Fruit fly (Drosophila melanogaster) whole organism, embryonic: ENCODE results near the gene Sec13.

Experiments used
- ATbp ChIP-seq: fragments of 200-800 bp; sonication (Bioruptor generic); optimal IDR thresholded peaks from 2 replicates; lab custom pipeline; 2017; ENCODE audit warnings: missing biosample characterization, mild to moderate bottlenecking, missing genetic modification characterization, missing genetic modification reagents
- Atf-2 ChIP-seq: fragments of 200-800 bp; sonication (Bioruptor generic); optimal IDR thresholded peaks from 2 replicates; lab custom pipeline; 2016; ENCODE audit warnings: missing biosample characterization, missing genetic modification characterization
- BtbVII ChIP-seq: fragments of 200-800 bp; sonication (Bioruptor generic); optimal IDR thresholded peaks from 3 replicates; lab custom pipeline; 2017; ENCODE audit warnings: missing biosample characterization, mild to moderate bottlenecking, missing genetic modification characterization
- Bteb2 ChIP-seq: fragments of 200-800 bp; sonication (Bioruptor generic); optimal IDR thresholded peaks from 2 replicates; lab custom pipeline; 2016; ENCODE audit warnings: missing biosample characterization, missing genetic modification characterization
- CG12391 ChIP-seq: fragments of 200-800 bp; sonication (Bioruptor generic); optimal IDR thresholded peaks from 3 replicates; lab custom pipeline; 2018; ENCODE audit warnings: missing biosample characterization, mild to moderate bottlenecking, missing genetic modification characterization, moderate library complexity
- CG14860 ChIP-seq: fragments of 200-800 bp; sonication (Bioruptor generic); IDR thresholded peaks from 3 replicates; pipeline ENCODE4 v1.3.6; 2022; ENCODE audit warnings: missing biosample characterization, missing genetic modification characterization; ENCODE audit not compliant: partially characterized antibody
- CG15479 ChIP-seq: fragments of 200-800 bp; sonication (Bioruptor generic); optimal IDR thresholded peaks from 3 replicates; lab custom pipeline; 2019; ENCODE audit warnings: missing biosample characterization, mild to moderate bottlenecking, missing genetic modification characterization, moderate library complexity
- CG17186 ChIP-seq: fragments of 200-800 bp; sonication (Bioruptor generic); optimal IDR thresholded peaks from 3 replicates; lab custom pipeline; 2017; ENCODE audit warnings: missing biosample characterization, missing genetic modification reagents, missing genetic modification characterization
- CG17385 ChIP-seq: fragments of 200-800 bp; sonication (Bioruptor generic); optimal IDR thresholded peaks from 3 replicates; lab custom pipeline; 2018; ENCODE audit warnings: missing biosample characterization, mild to moderate bottlenecking, missing genetic modification characterization
- CG2116 ChIP-seq: fragments of 200-800 bp; sonication (Bioruptor generic); optimal IDR thresholded peaks from 3 replicates; lab custom pipeline; 2018; ENCODE audit warnings: missing biosample characterization, mild to moderate bottlenecking, missing genetic modification characterization
- CG2889 ChIP-seq: fragments of 200-800 bp; sonication (Bioruptor generic); IDR thresholded peaks from 3 replicates; pipeline ENCODE4 v1.3.6; 2022; ENCODE audit warnings: missing biosample characterization, missing genetic modification characterization
- CG34224 ChIP-seq: fragments of 200-800 bp; sonication (Bioruptor generic); IDR thresholded peaks from 3 replicates; pipeline ENCODE4 v1.3.6; 2022; ENCODE audit warnings: missing biosample characterization, missing genetic modification characterization; ENCODE audit not compliant: partially characterized antibody
- CG3847 ChIP-seq: fragments of 200-800 bp; sonication (Bioruptor generic); IDR thresholded peaks from 2 replicates; pipeline ENCODE4 v1.3.6; 2022; ENCODE audit warnings: missing biosample characterization, missing genetic modification characterization
- CG4328 ChIP-seq: fragments of 200-800 bp; sonication (Bioruptor generic); optimal IDR thresholded peaks from 3 replicates; lab custom pipeline; 2017; ENCODE audit warnings: missing biosample characterization, missing genetic modification reagents, missing genetic modification characterization
- CG4360 ChIP-seq: fragments of 200-800 bp; sonication (Bioruptor generic); IDR thresholded peaks from 2 replicates; pipeline ENCODE4 v1.3.6; 2022; ENCODE audit warnings: missing biosample characterization, missing genetic modification characterization
- CG4404 ChIP-seq: fragments of 200-800 bp; sonication (Bioruptor generic); IDR thresholded peaks from 2 replicates; pipeline ENCODE4 v1.3.6; 2022; ENCODE audit warnings: missing biosample characterization, missing genetic modification characterization
- CG4820 ChIP-seq: fragments of 200-800 bp; sonication (Bioruptor generic); optimal IDR thresholded peaks from 3 replicates; lab custom pipeline; 2016; ENCODE audit warnings: missing biosample characterization, missing genetic modification characterization
- CG4854 ChIP-seq: fragments of 200-800 bp; sonication (Bioruptor generic); optimal IDR thresholded peaks from 2 replicates; lab custom pipeline; 2016; ENCODE audit warnings: missing biosample characterization, missing genetic modification characterization, inconsistent platforms
- CG5245 ChIP-seq: fragments of 200-800 bp; sonication (Bioruptor generic); optimal IDR thresholded peaks from 3 replicates; lab custom pipeline; 2016; ENCODE audit warnings: missing biosample characterization, missing genetic modification characterization
- CG7928 ChIP-seq: fragments of 200-800 bp; sonication (Bioruptor generic); optimal IDR thresholded peaks from 2 replicates; lab custom pipeline; 2017; ENCODE audit warnings: missing biosample characterization, mild to moderate bottlenecking, missing genetic modification characterization
- CG8359 ChIP-seq: fragments of 200-800 bp; sonication (Bioruptor generic); optimal IDR thresholded peaks from 2 replicates; lab custom pipeline; 2017; ENCODE audit warnings: missing biosample characterization, mild to moderate bottlenecking, missing genetic modification characterization, borderline replicate concordance
- CG8388 ChIP-seq: fragments of 200-800 bp; sonication (Bioruptor generic); optimal IDR thresholded peaks from 2 replicates; lab custom pipeline; 2019; ENCODE audit warnings: missing biosample characterization, mild to moderate bottlenecking, missing genetic modification characterization, moderate library complexity
- CG8478 ChIP-seq: fragments of >200 bp; optimal IDR thresholded peaks from 2 replicates; lab custom pipeline; 2018
- CG8924 ChIP-seq: fragments of 200-800 bp; optimal IDR thresholded peaks from 3 replicates; lab custom pipeline; 2019; ENCODE audit warnings: missing biosample characterization, mild to moderate bottlenecking, missing genetic modification characterization, moderate library complexity
- CG9817 ChIP-seq: fragments of 200-800 bp; sonication (Bioruptor generic); optimal IDR thresholded peaks from 2 replicates; lab custom pipeline; 2018; ENCODE audit warnings: missing biosample characterization, mild to moderate bottlenecking, missing genetic modification characterization, moderate library complexity
- Dll ChIP-seq: fragments of 200-800 bp; sonication (Bioruptor generic); IDR thresholded peaks from 4 replicates; pipeline ENCODE4 v1.3.6; 2022; ENCODE audit warnings: missing biosample characterization, missing genetic modification characterization; ENCODE audit not compliant: partially characterized antibody
- Doc3 ChIP-seq: fragments of 200-800 bp; sonication (Bioruptor generic); IDR thresholded peaks from 3 replicates; pipeline ENCODE4 v1.3.6; 2022; ENCODE audit warnings: missing biosample characterization, missing genetic modification characterization; ENCODE audit not compliant: partially characterized antibody
- Med ChIP-seq: fragments of 200-800 bp; sonication (Bioruptor generic); peaks from one replicate; lab custom pipeline; 2016; ENCODE audit warnings: missing biosample characterization, missing genetic modification characterization, mild to moderate bottlenecking, inconsistent platforms, moderate library complexity
- al ChIP-seq: fragments of 200-800 bp; sonication (Bioruptor generic); IDR thresholded peaks from 2 replicates; pipeline ENCODE4 v1.3.6; 2022; ENCODE audit warnings: missing biosample characterization, missing genetic modification characterization
- cato ChIP-seq: fragments of 200-800 bp; sonication (Bioruptor generic); optimal IDR thresholded peaks from 2 replicates; lab custom pipeline; 2016; ENCODE audit warnings: missing biosample characterization, missing genetic modification characterization, borderline replicate concordance
- cg ChIP-seq: fragments of 200-800 bp; sonication (Bioruptor generic); optimal IDR thresholded peaks from 3 replicates; lab custom pipeline; 2019; ENCODE audit warnings: missing biosample characterization, mild to moderate bottlenecking, missing genetic modification characterization, moderate library complexity
- chm ChIP-seq: fragments of 200-800 bp; sonication (Bioruptor generic); IDR thresholded peaks from 2 replicates; pipeline ENCODE4 v1.3.6; 2022; ENCODE audit warnings: missing biosample characterization, missing genetic modification characterization
- gcm ChIP-seq: fragments of 200-800 bp; sonication (Bioruptor generic); optimal IDR thresholded peaks from 2 replicates; lab custom pipeline; 2019; ENCODE audit warnings: missing biosample characterization, mild to moderate bottlenecking, missing genetic modification characterization, moderate library complexity
- gfzf ChIP-seq: fragments of 200-800 bp; sonication (Bioruptor generic); optimal IDR thresholded peaks from 2 replicates; lab custom pipeline; 2016; ENCODE audit warnings: missing biosample characterization, mild to moderate bottlenecking, missing genetic modification characterization, moderate library complexity
- grn ChIP-seq: fragments of 200-800 bp; sonication (Bioruptor generic); optimal IDR thresholded peaks from 3 replicates; lab custom pipeline; 2017; ENCODE audit warnings: missing biosample characterization, missing genetic modification characterization
- gt ChIP-seq: fragments of 200-800 bp; sonication (Bioruptor generic); IDR thresholded peaks from 2 replicates; pipeline ENCODE4 v1.3.6; 2022; ENCODE audit warnings: missing biosample characterization, missing genetic modification characterization
- kni ChIP-seq: fragments of 200-800 bp; sonication (Bioruptor generic); optimal IDR thresholded peaks from 3 replicates; lab custom pipeline; 2017; ENCODE audit warnings: mild to moderate bottlenecking, missing biosample characterization, missing genetic modification reagents, missing genetic modification characterization
- nerfin-2 ChIP-seq: fragments of 200-800 bp; sonication (Bioruptor generic); IDR thresholded peaks from 2 replicates; pipeline ENCODE4 v1.3.6; 2022; ENCODE audit warnings: missing biosample characterization, missing genetic modification characterization; ENCODE audit not compliant: partially characterized antibody
- pros ChIP-seq: fragments of 200-800 bp; sonication (Bioruptor generic); optimal IDR thresholded peaks from 3 replicates; lab custom pipeline; 2019; ENCODE audit warnings: missing biosample characterization, mild to moderate bottlenecking, missing genetic modification characterization, moderate library complexity
- tll ChIP-seq, 2 experiments: fragments of 200-800 bp in 1 of 2; fragments of >200 bp in 1 of 2; sonication (Bioruptor generic) in 1 of 2; optimal IDR thresholded peaks; 2 replicates each; lab custom pipeline; 2017 to 2019; ENCODE audit warnings: missing biosample characterization in 2 of 2, missing genetic modification characterization in 2 of 2, mild to moderate bottlenecking in 1 of 2, moderate library complexity in 1 of 2
- zf30C ChIP-seq: fragments of 200-800 bp; sonication (Bioruptor generic); optimal IDR thresholded peaks from 3 replicates; lab custom pipeline; 2018; ENCODE audit warnings: missing biosample characterization, mild to moderate bottlenecking, missing genetic modification characterization

The Sec13 gene

DNA sequence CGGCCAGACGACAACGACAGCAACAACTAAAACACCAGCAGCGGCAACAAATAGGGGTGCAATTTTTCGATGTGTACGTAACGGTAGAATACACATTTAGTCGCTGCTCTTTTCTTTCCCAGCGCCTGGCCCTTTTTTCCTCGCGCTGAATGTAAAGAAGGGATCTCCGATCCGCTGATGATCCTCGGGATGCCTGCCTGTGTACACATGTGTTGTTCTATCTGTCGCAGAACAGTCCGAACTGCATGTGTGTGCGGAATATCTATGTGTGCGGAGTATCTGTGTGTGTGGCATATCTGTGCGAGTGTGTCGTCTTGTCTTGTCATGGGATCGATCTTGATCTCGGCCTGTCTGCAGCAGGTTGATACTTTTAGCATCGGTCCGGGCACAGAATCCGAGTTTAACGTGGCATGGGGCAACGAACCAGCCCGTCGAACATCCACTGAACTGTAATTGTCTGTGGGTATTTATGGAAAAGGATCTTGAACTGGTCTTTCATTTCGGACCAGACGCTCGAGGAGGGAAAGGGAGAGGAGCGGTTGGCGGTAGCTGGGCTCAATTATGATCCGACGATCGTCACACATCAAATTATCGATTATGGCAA is 12.3 kb upstream of the Sec13 start (continued):
- TF ChIP-seq CG9817 (no peak), CG4854 (GFP tag; lab: Kevin White, UChicago) (no peak), grn (GFP tag; lab: Kevin White, UChicago) (peak; percentile 46), Dll (0 out of 4 replicates have a peak, but pooled peaks have one; percentile 27), Doc3 (no peak), CG15479 (GFP tag; lab: Kevin White, UChicago) (peak; percentile 96), chm (peak; percentile 21; the same call in 1 of the 2 replicates), gt (no peak), CG8478 (lab: Kevin White, UChicago) (peak; percentile 72), zf30C (GFP tag; lab: Kevin White, UChicago) (peak; percentile 87), CG4360 (GFP tag; lab: Robert Waterston, UW) (no peak; the same call in 1 of the 2 replicates), Atf-2 (GFP tag; lab: Kevin White, UChicago) (no peak), ATbp (GFP tag; lab: Kevin White, UChicago) (no peak), pros (peak; percentile 88), nerfin-2 (GFP tag; lab: Robert Waterston, UW) (no peak), CG2889 (GFP tag; lab: Robert Waterston, UW) (no peak), kni (peak; percentile 80), CG3847 (GFP tag; lab: Robert Waterston, UW) (no peak), CG5245 (GFP tag; lab: Kevin White, UChicago) (no peak), CG4820 (no peak), Bteb2 (GFP tag; lab: Kevin White, UChicago) (no peak), CG4328 (GFP tag; lab: Kevin White, UChicago) (no peak), tll (GFP tag; optimal IDR thresholded peaks at IDR 0.05; lab: Kevin White, UChicago) (peak in 1 of 2 experiments; percentile 73), al (GFP tag; lab: Robert Waterston, UW) (no peak), gfzf (no peak), CG17385 (GFP tag; lab: Kevin White, UChicago) (no peak), CG7928 (GFP tag; lab: Kevin White, UChicago) (no peak), cg (GFP tag; lab: Kevin White, UChicago) (peak; percentile 78), CG8359 (GFP tag; lab: Kevin White, UChicago) (no peak), CG8388 (GFP tag; lab: Kevin White, UChicago) (no peak), CG17186 (GFP tag; lab: Kevin White, UChicago) (no peak), CG2116 (GFP tag; lab: Kevin White, UChicago) (no peak), CG8924 (tag; lab: Kevin White, UChicago) (peak; percentile 7), CG12391 (tag; lab: Kevin White, UChicago) (no peak), BtbVII (GFP tag; lab: Kevin White, UChicago) (no peak), Med (GFP tag; lab: Kevin White, UChicago) (peak; percentile 31), CG14860 (GFP tag; lab: Robert Waterston, UW) (no peak), CG34224 (GFP tag; lab: Robert Waterston, UW) (no peak), cato (no peak), CG4404 (GFP tag; lab: Robert Waterston, UW) (no peak), gcm (GFP tag; lab: Kevin White, UChicago) (no peak)
